Worm (Caenorhabditis elegans) whole organism, late embryonic: ENCODE results near the gene tor-2.
A peak's percentile ranks its signal among the peaks of the same experiment; 100 is the strongest.

Source experiments
- C38D4.7 ChIP-seq: fragments of 200-800 bp; sonication (Bioruptor generic); optimal IDR thresholded peaks from 2 replicates; lab custom pipeline; 2018; ENCODE audit warnings: mild to moderate bottlenecking, missing genetic modification characterization, moderate library complexity, missing compliant biosample characterization
- F13H6.1 ChIP-seq: sonication (generic microtip); optimal IDR thresholded peaks from 2 replicates; lab custom pipeline; 2016; ENCODE audit warnings: missing genetic modification characterization, missing compliant biosample characterization
- K02D7.2 ChIP-seq: sonication (generic microtip); optimal IDR thresholded peaks from 2 replicates; lab custom pipeline; 2017; ENCODE audit warnings: mild to moderate bottlenecking, missing genetic modification characterization, missing compliant biosample characterization
- Y22D7AL.16 ChIP-seq: sonication (generic microtip); optimal IDR thresholded peaks from 2 replicates; lab custom pipeline; 2016; ENCODE audit warnings: missing genetic modification characterization, missing compliant biosample characterization
- ahr-1 ChIP-seq: sonication (generic microtip); optimal IDR thresholded peaks from 2 replicates; lab custom pipeline; 2016; ENCODE audit warnings: missing genetic modification characterization, missing compliant biosample characterization
- ceh-14 ChIP-seq: sonication (generic microtip); optimal IDR thresholded peaks from 2 replicates; lab custom pipeline; 2016; ENCODE audit warnings: missing genotype, missing genetic modification characterization, missing compliant biosample characterization
- ceh-18 ChIP-seq: sonication (generic microtip); optimal IDR thresholded peaks from 2 replicates; lab custom pipeline; 2016; ENCODE audit warnings: missing genetic modification characterization, missing compliant biosample characterization
- ceh-2 ChIP-seq: sonication (generic microtip); optimal IDR thresholded peaks from 2 replicates; lab custom pipeline; 2016; ENCODE audit warnings: missing genotype, missing genetic modification characterization, missing compliant biosample characterization
- ceh-22 ChIP-seq: sonication (generic microtip); optimal IDR thresholded peaks from 2 replicates; lab custom pipeline; 2017; ENCODE audit warnings: missing biosample characterization, missing genetic modification characterization
- ceh-24 ChIP-seq: sonication (generic microtip); optimal IDR thresholded peaks from 2 replicates; lab custom pipeline; 2016; ENCODE audit warnings: mild to moderate bottlenecking, missing genetic modification characterization, missing compliant biosample characterization
- ceh-30 ChIP-seq: fragments of 150-350 bp; optimal IDR thresholded peaks from 2 replicates; lab custom pipeline; 2014; ENCODE audit warnings: missing biosample characterization, missing genetic modification characterization
- ceh-31 ChIP-seq: sonication (generic microtip); optimal IDR thresholded peaks from 2 replicates; lab custom pipeline; 2016; ENCODE audit warnings: missing genetic modification characterization, missing compliant biosample characterization
- ceh-34 ChIP-seq: sonication (generic microtip); optimal IDR thresholded peaks from 2 replicates; lab custom pipeline; 2016; ENCODE audit warnings: mild to moderate bottlenecking, missing genetic modification characterization, missing compliant biosample characterization
- ceh-45 ChIP-seq: fragments of 200-800 bp; sonication (Bioruptor generic); IDR thresholded peaks from 2 replicates; pipeline ENCODE4 v1.3.6; 2022; ENCODE audit warnings: missing genetic modification reagents, missing genetic modification characterization, missing compliant biosample characterization
- ceh-6 ChIP-seq: fragments of 200-800 bp; sonication (Bioruptor generic); optimal IDR thresholded peaks from 2 replicates; lab custom pipeline; 2018; ENCODE audit warnings: mild to moderate bottlenecking, missing genetic modification characterization, missing compliant biosample characterization
- ceh-9 ChIP-seq: sonication (generic microtip); optimal IDR thresholded peaks from 2 replicates; lab custom pipeline; 2016; ENCODE audit warnings: mild to moderate bottlenecking, missing genetic modification characterization, inconsistent platforms, missing compliant biosample characterization
- che-1 ChIP-seq: sonication (generic microtip); optimal IDR thresholded peaks from 2 replicates; lab custom pipeline; 2016; ENCODE audit warnings: mild to moderate bottlenecking, missing genetic modification characterization, missing compliant biosample characterization
- elt-2 ChIP-seq: sonication (generic microtip); optimal IDR thresholded peaks from 2 replicates; lab custom pipeline; 2016; ENCODE audit warnings: missing genetic modification reagents, missing genetic modification characterization, missing compliant biosample characterization
- elt-4 ChIP-seq: sonication (generic microtip); optimal IDR thresholded peaks from 2 replicates; lab custom pipeline; 2016; ENCODE audit warnings: missing genetic modification characterization, missing compliant biosample characterization
- ets-4 ChIP-seq: sonication (generic microtip); optimal IDR thresholded peaks from 2 replicates; lab custom pipeline; 2016; ENCODE audit warnings: missing genetic modification characterization, missing compliant biosample characterization
- eyg-1 ChIP-seq: sonication (generic microtip); optimal IDR thresholded peaks from 2 replicates; lab custom pipeline; 2016; ENCODE audit warnings: missing genotype, missing genetic modification characterization, missing compliant biosample characterization
- fkh-6 ChIP-seq: sonication (generic microtip); optimal IDR thresholded peaks from 2 replicates; lab custom pipeline; 2016; ENCODE audit warnings: missing genetic modification characterization, missing compliant biosample characterization
- hlh-13 ChIP-seq: fragments of 200-800 bp; sonication (Bioruptor generic); optimal IDR thresholded peaks from 2 replicates; lab custom pipeline; 2018; ENCODE audit warnings: mild to moderate bottlenecking, missing genetic modification characterization, missing compliant biosample characterization
- hlh-15 ChIP-seq: sonication (generic microtip); optimal IDR thresholded peaks from 2 replicates; lab custom pipeline; 2016; ENCODE audit warnings: missing genetic modification characterization, missing compliant biosample characterization
- hlh-30 ChIP-seq: sonication (generic microtip); optimal IDR thresholded peaks from 2 replicates; lab custom pipeline; 2017; ENCODE audit warnings: antibody characterized with exemption, missing genetic modification characterization, missing compliant biosample characterization; ENCODE audit not compliant: insufficient read depth
- hlh-6 ChIP-seq: sonication (generic microtip); optimal IDR thresholded peaks from 2 replicates; lab custom pipeline; 2016; ENCODE audit warnings: missing genotype, missing genetic modification characterization, missing compliant biosample characterization
- lin-11 ChIP-seq: fragments of 200-800 bp; sonication (Bioruptor generic); optimal IDR thresholded peaks from 2 replicates; lab custom pipeline; 2018; ENCODE audit warnings: mild to moderate bottlenecking, missing genetic modification characterization, missing compliant biosample characterization
- nfya-1 ChIP-seq: sonication (generic microtip); optimal IDR thresholded peaks from 2 replicates; lab custom pipeline; 2017; ENCODE audit warnings: missing genetic modification characterization, mild to moderate bottlenecking, missing compliant biosample characterization, antibody characterized with exemption, moderate library complexity
- nhr-11 ChIP-seq: fragments of 150-350 bp; optimal IDR thresholded peaks from 2 replicates; lab custom pipeline; 2014; ENCODE audit warnings: missing biosample characterization, missing genetic modification characterization
- nhr-232 ChIP-seq: sonication (generic microtip); optimal IDR thresholded peaks from 2 replicates; lab custom pipeline; 2016; ENCODE audit warnings: missing genetic modification characterization, missing compliant biosample characterization
- npax-4 ChIP-seq: sonication (generic microtip); optimal IDR thresholded peaks from 2 replicates; lab custom pipeline; 2016; ENCODE audit warnings: missing genetic modification characterization, missing compliant biosample characterization
- odd-2 ChIP-seq: sonication (generic microtip); optimal IDR thresholded peaks from 2 replicates; lab custom pipeline; 2017; ENCODE audit warnings: antibody characterized with exemption, mild to moderate bottlenecking, missing genetic modification characterization, missing compliant biosample characterization
- pat-9 ChIP-seq: fragments of 200-800 bp; sonication (Bioruptor generic); optimal IDR thresholded peaks from 2 replicates; lab custom pipeline; 2018; ENCODE audit warnings: mild to moderate bottlenecking, missing genetic modification characterization, moderate library complexity, missing compliant biosample characterization
- pax-1 ChIP-seq: fragments of 150-350 bp; optimal IDR thresholded peaks from 2 replicates; lab custom pipeline; 2014; ENCODE audit warnings: missing biosample characterization, missing genetic modification characterization
- pros-1 ChIP-seq: fragments of 150-350 bp; optimal IDR thresholded peaks from 2 replicates; lab custom pipeline; 2014; ENCODE audit warnings: missing biosample characterization, missing genetic modification reagents, missing genetic modification characterization
- ref-2 ChIP-seq: sonication (generic microtip); optimal IDR thresholded peaks from 2 replicates; lab custom pipeline; 2016; ENCODE audit warnings: missing genetic modification characterization, missing compliant biosample characterization
- rnt-1 ChIP-seq: sonication (generic microtip); optimal IDR thresholded peaks from 2 replicates; lab custom pipeline; 2016; ENCODE audit warnings: missing genetic modification characterization, missing compliant biosample characterization
- sdc-2 ChIP-seq: sonication (generic microtip); optimal IDR thresholded peaks from 2 replicates; lab custom pipeline; 2016; ENCODE audit warnings: missing genotype, missing genetic modification characterization, missing compliant biosample characterization
- sox-2 ChIP-seq: fragments of 200-800 bp; sonication (Bioruptor generic); IDR thresholded peaks from 2 replicates; pipeline ENCODE4 v1.3.6; 2022; ENCODE audit warnings: missing genetic modification reagents, missing genetic modification characterization, missing compliant biosample characterization
- syd-9 ChIP-seq: sonication (generic microtip); optimal IDR thresholded peaks from 2 replicates; lab custom pipeline; 2016; ENCODE audit warnings: mild to moderate bottlenecking, missing genetic modification characterization, moderate library complexity, missing compliant biosample characterization
- tbx-2 ChIP-seq: sonication (generic microtip); optimal IDR thresholded peaks from 2 replicates; lab custom pipeline; 2016; ENCODE audit warnings: missing genetic modification characterization, missing compliant biosample characterization
- tbx-7 ChIP-seq: sonication (generic microtip); optimal IDR thresholded peaks from 2 replicates; lab custom pipeline; 2016; ENCODE audit warnings: missing genotype, missing genetic modification characterization, missing compliant biosample characterization
- ttx-3 ChIP-seq: sonication (generic microtip); optimal IDR thresholded peaks from 2 replicates; lab custom pipeline; 2016; ENCODE audit warnings: missing genetic modification reagents, missing genetic modification characterization, missing compliant biosample characterization
- unc-3 ChIP-seq, 2 experiments: fragments of 200-800 bp in 1 of 2; sonication (Bioruptor generic) in 1 of 2; sonication (generic microtip) in 1 of 2; conservative IDR thresholded peaks in 1 of 2; optimal IDR thresholded peaks in 1 of 2; 2 replicates each; pipeline versions ENCODE4 v1.3.6 to Lab custom; 2016 to 2022; ENCODE audit warnings: missing compliant biosample characterization in 2 of 2, missing genetic modification characterization in 2 of 2, missing genetic modification reagents in 1 of 2
- unc-42 ChIP-seq: sonication (generic microtip); optimal IDR thresholded peaks from 2 replicates; lab custom pipeline; 2016; ENCODE audit warnings: missing genotype, missing genetic modification characterization, missing compliant biosample characterization
- unc-55 ChIP-seq: sonication (generic microtip); optimal IDR thresholded peaks from 2 replicates; lab custom pipeline; 2017; ENCODE audit warnings: missing biosample characterization, missing genetic modification reagents, missing genetic modification characterization
- ztf-16 ChIP-seq: sonication (generic microtip); optimal IDR thresholded peaks from 2 replicates; lab custom pipeline; 2017; ENCODE audit warnings: missing genetic modification characterization, missing compliant biosample characterization

Gene tor-2

ce11 chrIV:14019883-14020282, 35.9 kb upstream of the tor-2 start, which contains the start of the genes irld-56 and irld-55:
TSS of gene irld-56 (minus strand) at chrIV:14019983.
TSS of gene irld-55 (plus strand) at chrIV:14020198.
- TF ChIP-seq nhr-232 (tag; lab: Kevin White, UChicago) (no peak), unc-3 (GFP tag; conservative IDR thresholded peaks at IDR 0.05; lab: Robert Waterston, UW) (no peak), unc-3 (tag; optimal IDR thresholded peaks at IDR 0.05; lab: Kevin White, UChicago) (no peak), hlh-6 (tag; lab: Kevin White, UChicago) (no peak), hlh-30 (tag; lab: Kevin White, UChicago) (no peak), ceh-45 (GFP tag; lab: Robert Waterston, UW) (no peak), nfya-1 (tag; lab: Kevin White, UChicago) (no peak), ceh-31 (tag; lab: Kevin White, UChicago) (no peak), F13H6.1 (tag; lab: Kevin White, UChicago) (no peak), ref-2 (tag; lab: Kevin White, UChicago) (no peak), eyg-1 (no peak), sdc-2 (tag; lab: Kevin White, UChicago) (no peak), ceh-30 (tag; lab: Kevin White, UChicago) (no peak), unc-42 (tag; lab: Kevin White, UChicago) (no peak), hlh-15 (tag; lab: Kevin White, UChicago) (no peak), elt-2 (tag; lab: Kevin White, UChicago) (no peak), pax-1 (tag; lab: Kevin White, UChicago) (no peak), ceh-34 (tag; lab: Kevin White, UChicago) (no peak), ceh-14 (tag; lab: Kevin White, UChicago) (no peak), ahr-1 (no peak), nhr-11 (tag; lab: Kevin White, UChicago) (no peak)

- TF ChIP-seq C38D4.7 (GFP tag; lab: Kevin White, UChicago), result no peak
- TF ChIP-seq, all 69 proteins: peak for 0
Observed at ce11 chrIV:14015844-14016243, 31.9 kb upstream of the tor-2 start, which contains the start of gene srw-63. TSS of gene srw-63 (minus strand) at chrIV:14015944.

ce11 chrIV:14013692-14014091, 29.8 kb upstream of the tor-2 start:
- TF ChIP-seq ceh-9 (tag; lab: Kevin White, UChicago) (no peak), ets-4 (no peak), rnt-1 (tag; lab: Kevin White, UChicago) (no peak), pax-1 (tag; lab: Kevin White, UChicago) (no peak), che-1 (tag; lab: Kevin White, UChicago) (peak; percentile 66), syd-9 (tag; lab: Kevin White, UChicago) (no peak), ceh-24 (tag; lab: Kevin White, UChicago) (no peak), C38D4.7 (GFP tag; lab: Kevin White, UChicago) (peak; percentile 59), hlh-30 (tag; lab: Kevin White, UChicago) (no peak), ceh-22 (tag; lab: Kevin White, UChicago) (no peak), pros-1 (no peak), npax-4 (tag; lab: Kevin White, UChicago) (no peak), tbx-2 (peak; percentile 10), ceh-30 (tag; lab: Kevin White, UChicago) (no peak), nhr-11 (tag; lab: Kevin White, UChicago) (no peak), Y22D7AL.16 (tag; lab: Kevin White, UChicago) (peak; percentile 28), unc-55 (GFP tag; lab: Kevin White, UChicago) (no peak), lin-11 (tag; lab: Kevin White, UChicago) (peak; percentile 56), unc-42 (tag; lab: Kevin White, UChicago) (no peak), ref-2 (tag; lab: Kevin White, UChicago) (no peak), ceh-6 (GFP tag; lab: Kevin White, UChicago) (no peak), hlh-15 (tag; lab: Kevin White, UChicago) (no peak), tbx-7 (tag; lab: Kevin White, UChicago) (no peak), pat-9 (tag; lab: Kevin White, UChicago) (no peak), ztf-16 (no peak), K02D7.2 (tag; lab: Kevin White, UChicago) (no peak), ceh-45 (GFP tag; lab: Robert Waterston, UW) (no peak), hlh-13 (GFP tag; lab: Kevin White, UChicago) (no peak), odd-2 (tag; lab: Kevin White, UChicago) (peak; percentile 8), ceh-2 (tag; lab: Kevin White, UChicago) (no peak), sox-2 (GFP tag; lab: Robert Waterston, UW) (no peak), ahr-1 (no peak), fkh-6 (tag; lab: Kevin White, UChicago) (no peak), elt-4 (tag; lab: Kevin White, UChicago) (no peak), ceh-18 (no peak), sdc-2 (tag; lab: Kevin White, UChicago) (no peak), ttx-3 (tag; lab: Kevin White, UChicago) (peak; percentile 71)
